Worm (Caenorhabditis elegans) whole organism, L1 larva: ENCODE results near the gene T08A11.1.

Experiments used
- elt-3 ChIP-seq, 6 experiments: fragments of 150-350 bp in 1 of 6; sonication (generic microtip); optimal IDR thresholded peaks; 2 replicates each; lab custom pipeline; 2017 to 2018; ENCODE audit warnings: missing biosample characterization in 6 of 6, missing genetic modification characterization in 6 of 6, inconsistent platforms in 1 of 6
- fos-1 ChIP-seq: fragments of 150-350 bp; optimal IDR thresholded peaks from 2 replicates; lab custom pipeline; 2014; ENCODE audit warnings: missing biosample characterization, missing genetic modification characterization
- lin-39 ChIP-seq: fragments of 150-350 bp; optimal IDR thresholded peaks from 2 replicates; lab custom pipeline; 2014; ENCODE audit warnings: missing biosample characterization, missing genetic modification reagents, missing genetic modification characterization
- mdl-1 ChIP-seq, 2 experiments: fragments of 150-350 bp; optimal IDR thresholded peaks; 2 replicates each; lab custom pipeline; 2014 to 2017; ENCODE audit warnings: missing biosample characterization in 2 of 2, missing genetic modification characterization in 2 of 2, inconsistent platforms in 1 of 2
- mep-1 ChIP-seq: fragments of 150-350 bp; optimal IDR thresholded peaks from 2 replicates; lab custom pipeline; 2014; ENCODE audit warnings: missing biosample characterization, missing genetic modification characterization
- nhr-47 ChIP-seq: sonication (generic microtip); optimal IDR thresholded peaks from 2 replicates; lab custom pipeline; 2016; ENCODE audit warnings: mild to moderate bottlenecking, missing genetic modification characterization, moderate library complexity, missing compliant biosample characterization
- pag-3 ChIP-seq: sonication (generic microtip); optimal IDR thresholded peaks from 2 replicates; lab custom pipeline; 2017; ENCODE audit warnings: missing genetic modification characterization, mild to moderate bottlenecking, missing compliant biosample characterization, antibody characterized with exemption, borderline replicate concordance; ENCODE audit not compliant: insufficient read depth
- skn-1 ChIP-seq: fragments of 150-350 bp; optimal IDR thresholded peaks from 2 replicates; lab custom pipeline; 2014; ENCODE audit warnings: missing biosample characterization, missing genetic modification characterization
- snu-23 ChIP-seq: sonication (generic microtip); optimal IDR thresholded peaks from 2 replicates; lab custom pipeline; 2016; ENCODE audit warnings: missing genetic modification characterization, missing compliant biosample characterization
- unc-86 ChIP-seq: sonication (generic microtip); optimal IDR thresholded peaks from 2 replicates; lab custom pipeline; 2016; ENCODE audit warnings: missing genetic modification characterization, missing compliant biosample characterization
- zag-1 ChIP-seq: fragments of 150-350 bp; optimal IDR thresholded peaks from 2 replicates; lab custom pipeline; 2014; ENCODE audit warnings: missing biosample characterization, missing genetic modification characterization
- ztf-11 ChIP-seq, 2 experiments: sonication (generic microtip); optimal IDR thresholded peaks; 2 replicates each; lab custom pipeline; 2016 to 2017; ENCODE audit warnings: missing genetic modification characterization in 2 of 2, missing biosample characterization in 1 of 2, missing compliant biosample characterization in 1 of 2

ce11 chrIII:4276277-4276676, 13.3 kb upstream of the T08A11.1 start:
- TF ChIP-seq mep-1 (tag; lab: Kevin White, UChicago) (no peak), elt-3 (tag; optimal IDR thresholded peaks at IDR 0.05; lab: Kevin White, UChicago) (no peak), mdl-1 (tag; optimal IDR thresholded peaks at IDR 0.05; lab: Kevin White, UChicago) (no peak), pag-3 (tag; lab: Kevin White, UChicago) (no peak), nhr-47 (tag; lab: Kevin White, UChicago) (no peak), ztf-11 (tag; optimal IDR thresholded peaks at IDR 0.05; lab: Kevin White, UChicago) (no peak), lin-39 (tag; lab: Kevin White, UChicago) (no peak), zag-1 (no peak), fos-1 (no peak), unc-86 (tag; lab: Kevin White, UChicago) (no peak), skn-1 (tag; lab: Kevin White, UChicago) (no peak), snu-23 (GFP tag; lab: Kevin White, UChicago) (no peak)
